Worm (Caenorhabditis elegans) whole organism, L1 larva: ENCODE measurements around the gene H19J13.2.

Experiments
- elt-3 ChIP-seq, 6 experiments: fragments of 150-350 bp in 1 of 6; sonication (generic microtip); optimal IDR thresholded peaks; 2 replicates each; lab custom pipeline; 2017 to 2018; ENCODE audit warnings: missing biosample characterization in 6 of 6, missing genetic modification characterization in 6 of 6, inconsistent platforms in 1 of 6
- nhr-28 ChIP-seq: fragments of 150-350 bp; optimal IDR thresholded peaks from 2 replicates; lab custom pipeline; 2014; ENCODE audit warnings: missing biosample characterization, missing genetic modification characterization
- nhr-77 ChIP-seq: fragments of 150-350 bp; optimal IDR thresholded peaks from 2 replicates; lab custom pipeline; 2014; ENCODE audit warnings: missing biosample characterization, missing genetic modification characterization
- skn-1 ChIP-seq: fragments of 150-350 bp; optimal IDR thresholded peaks from 2 replicates; lab custom pipeline; 2014; ENCODE audit warnings: missing biosample characterization, missing genetic modification characterization
- snpc-4 ChIP-seq: fragments of 150-350 bp; optimal IDR thresholded peaks from 2 replicates; lab custom pipeline; 2014; ENCODE audit warnings: missing biosample characterization, missing genetic modification characterization
- unc-130 ChIP-seq: fragments of 150-350 bp; optimal IDR thresholded peaks from 2 replicates; lab custom pipeline; 2017; ENCODE audit warnings: missing biosample characterization, missing genetic modification characterization, inconsistent platforms

DNA sequence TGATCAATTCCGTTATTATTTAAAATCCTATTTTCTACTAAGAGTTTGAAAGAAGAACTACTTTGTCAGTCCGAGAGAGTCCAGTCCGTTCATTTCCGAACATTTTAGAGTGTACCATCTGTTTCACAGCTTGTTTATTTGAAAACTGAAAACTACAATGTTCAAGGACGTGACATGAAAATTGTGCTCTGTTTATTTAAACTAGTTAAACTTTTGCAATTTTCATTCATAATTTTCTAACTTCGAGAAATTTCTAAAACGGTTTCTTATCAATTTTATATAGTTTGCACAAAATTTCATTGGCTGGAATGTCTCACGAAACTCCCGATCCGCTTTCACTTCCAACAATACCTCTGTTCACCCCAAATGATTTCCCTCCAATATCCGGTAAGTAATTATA lies 6.7 kb upstream of the H19J13.2 start, which contains the start of gene C04B4.1:
- TF ChIP-seq nhr-77 (no peak), nhr-28 (tag; lab: Kevin White, UChicago) (no peak), skn-1 (tag; lab: Kevin White, UChicago) (no peak), elt-3 (tag; optimal IDR thresholded peaks at IDR 0.05; lab: Kevin White, UChicago) (no peak), unc-130 (no peak), snpc-4 (tag; lab: Kevin White, UChicago) (no peak)
